Fruit fly (Drosophila melanogaster) whole organism, pupa: Measurements from ENCODE around the gene sle.
A peak's percentile ranks its signal among the peaks of the same experiment; 100 is the strongest.
"Not testable (repeated sequence)": the region's sequence is repeated elsewhere in the genome, so short reads cannot be mapped to it uniquely, and the experiment has no call there.

Source experiments
- CG10348 ChIP-seq: fragments of 200-800 bp; sonication (Bioruptor generic); IDR thresholded peaks from 2 replicates; pipeline ENCODE4 v1.3.6; 2022; ENCODE audit warnings: missing biosample characterization, missing genetic modification characterization
- CG12605 ChIP-seq: fragments of 200-800 bp; sonication (Bioruptor generic); IDR thresholded peaks from 2 replicates; pipeline ENCODE4 v1.3.6; 2022; ENCODE audit warnings: missing biosample characterization, missing genetic modification characterization
- CG13204 ChIP-seq: fragments of 200-800 bp; sonication (Bioruptor generic); optimal IDR thresholded peaks from 2 replicates; lab custom pipeline; 2018; ENCODE audit warnings: missing biosample characterization, mild to moderate bottlenecking, missing genetic modification characterization, moderate library complexity
- CG14655 ChIP-seq: fragments of 200-800 bp; sonication (Bioruptor generic); optimal IDR thresholded peaks from 3 replicates; lab custom pipeline; 2017; ENCODE audit warnings: mild to moderate bottlenecking, missing biosample characterization, missing genetic modification reagents, missing genetic modification characterization
- CG15710 ChIP-seq: fragments of 200-800 bp; sonication (Bioruptor generic); optimal IDR thresholded peaks from 2 replicates; lab custom pipeline; 2018; ENCODE audit warnings: missing biosample characterization, mild to moderate bottlenecking, missing genetic modification characterization, moderate library complexity
- CG17806 ChIP-seq: fragments of 200-800 bp; sonication (Bioruptor generic); optimal IDR thresholded peaks from 2 replicates; lab custom pipeline; 2018; ENCODE audit warnings: missing biosample characterization, mild to moderate bottlenecking, missing genetic modification characterization, moderate library complexity
- CG32121 ChIP-seq: fragments of 200-800 bp; sonication (Bioruptor generic); IDR thresholded peaks from 2 replicates; pipeline ENCODE4 v1.3.6; 2022; ENCODE audit warnings: missing biosample characterization, missing genetic modification characterization
- CG34367 ChIP-seq: fragments of 200-800 bp; sonication (Bioruptor generic); optimal IDR thresholded peaks from 2 replicates; lab custom pipeline; 2018; ENCODE audit warnings: missing biosample characterization, mild to moderate bottlenecking, missing genetic modification characterization
- CG4496 ChIP-seq: fragments of 200-800 bp; sonication (Bioruptor generic); IDR thresholded peaks from 3 replicates; pipeline ENCODE4 v1.3.6; 2022; ENCODE audit warnings: missing biosample characterization, missing genetic modification characterization
- CG8159 ChIP-seq: fragments of 200-800 bp; sonication (Bioruptor generic); optimal IDR thresholded peaks from 3 replicates; lab custom pipeline; 2018; ENCODE audit warnings: missing biosample characterization, mild to moderate bottlenecking, missing genetic modification characterization, moderate library complexity
- CG8301 ChIP-seq: fragments of 200-800 bp; sonication (Bioruptor generic); optimal IDR thresholded peaks from 2 replicates; lab custom pipeline; 2018; ENCODE audit warnings: missing biosample characterization, mild to moderate bottlenecking, missing genetic modification characterization
- CG9948 ChIP-seq: fragments of 200-800 bp; sonication (Bioruptor generic); optimal IDR thresholded peaks from 2 replicates; lab custom pipeline; 2018; ENCODE audit warnings: missing biosample characterization, mild to moderate bottlenecking, missing genetic modification characterization, moderate library complexity
- D1 ChIP-seq: fragments of 200-800 bp; sonication (Bioruptor generic); optimal IDR thresholded peaks from 2 replicates; lab custom pipeline; 2018; ENCODE audit warnings: missing biosample characterization, mild to moderate bottlenecking, missing genetic modification characterization, moderate library complexity
- EcR ChIP-seq: fragments of 200-800 bp; sonication (Bioruptor generic); optimal IDR thresholded peaks from 3 replicates; lab custom pipeline; 2019; ENCODE audit warnings: missing biosample characterization, missing genetic modification characterization, mild to moderate bottlenecking, moderate library complexity, missing genetic modification reagents
- Ets98B ChIP-seq: fragments of 200-800 bp; sonication (Bioruptor generic); IDR thresholded peaks from 2 replicates; pipeline ENCODE4 v1.3.6; 2022; ENCODE audit warnings: missing biosample characterization, missing genetic modification characterization
- Pif1A ChIP-seq: fragments of 200-800 bp; sonication (Bioruptor generic); optimal IDR thresholded peaks from 3 replicates; lab custom pipeline; 2016; ENCODE audit warnings: missing biosample characterization, missing genetic modification characterization
- Pif1B ChIP-seq: fragments of 200-800 bp; sonication (Bioruptor generic); optimal IDR thresholded peaks from 3 replicates; lab custom pipeline; 2016; ENCODE audit warnings: missing biosample characterization, missing genetic modification characterization
- Snoo ChIP-seq: fragments of 200-800 bp; sonication (Bioruptor generic); optimal IDR thresholded peaks from 3 replicates; lab custom pipeline; 2017; ENCODE audit warnings: missing biosample characterization, mild to moderate bottlenecking, missing genetic modification characterization, inconsistent platforms
- fd96Ca ChIP-seq: fragments of 200-800 bp; sonication (Bioruptor generic); IDR thresholded peaks from 3 replicates; pipeline ENCODE4 v1.3.6; 2022; ENCODE audit warnings: missing biosample characterization, missing genetic modification characterization
- gl ChIP-seq: fragments of 200-800 bp; sonication (Bioruptor generic); optimal IDR thresholded peaks from 2 replicates; lab custom pipeline; 2018; ENCODE audit warnings: missing biosample characterization, mild to moderate bottlenecking, missing genetic modification characterization
- rn ChIP-seq: fragments of 200-800 bp; sonication (Bioruptor generic); IDR thresholded peaks from 2 replicates; pipeline ENCODE4 v1.3.6; 2022; ENCODE audit warnings: missing biosample characterization, missing genetic modification characterization

sle gene

DNA sequence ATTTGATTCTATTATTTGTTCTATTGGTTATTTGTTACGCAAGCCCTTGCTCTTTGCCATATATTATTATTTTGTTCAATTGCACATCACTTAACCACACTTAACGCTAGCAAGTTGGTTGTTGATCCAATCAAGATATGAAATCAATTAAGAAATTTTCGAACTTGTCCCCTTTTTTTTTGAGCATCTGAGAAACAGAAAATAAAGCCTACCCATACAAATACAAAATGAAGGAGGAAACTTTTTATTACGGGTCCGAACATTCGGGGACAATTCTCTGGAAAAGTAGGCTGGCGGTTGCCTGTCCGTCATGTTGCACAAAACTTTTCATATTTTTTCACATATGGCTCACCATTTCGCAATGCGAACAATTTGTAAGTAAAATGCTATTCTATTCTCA is 5.1 kb downstream of the sle start, which contains the start of gene CG12592:
CG12592 (plus strand) TSS at position 301 of the 400 bp plus-strand sequence.
- TF ChIP-seq CG8301 (tag; lab: Kevin White, UChicago); CG13204 (GFP tag; lab: Kevin White, UChicago); CG34367 (tag; lab: Kevin White, UChicago): not testable (repeated sequence)

DNA sequence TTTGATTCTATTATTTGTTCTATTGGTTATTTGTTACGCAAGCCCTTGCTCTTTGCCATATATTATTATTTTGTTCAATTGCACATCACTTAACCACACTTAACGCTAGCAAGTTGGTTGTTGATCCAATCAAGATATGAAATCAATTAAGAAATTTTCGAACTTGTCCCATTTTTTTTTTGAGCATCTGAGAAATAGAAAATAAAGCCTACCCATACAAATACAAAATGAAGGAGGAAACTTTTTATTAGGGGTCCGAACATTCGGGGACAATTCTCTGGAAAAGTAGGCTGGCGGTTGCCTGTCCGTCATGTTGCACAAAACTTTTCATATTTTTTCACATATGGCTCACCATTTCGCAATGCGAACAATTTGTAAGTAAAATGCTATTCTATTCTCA is 7.7 kb downstream of the sle start, which contains the start of gene CG18545:
CG18545 (plus strand) TSS at position 301 of the 400 bp plus-strand sequence.
- not testable (repeated sequence) for TF ChIP-seq Pif1B (GFP tag; lab: Kevin White, UChicago); CG10348 (GFP tag; lab: Robert Waterston, UW); Snoo

DNA sequence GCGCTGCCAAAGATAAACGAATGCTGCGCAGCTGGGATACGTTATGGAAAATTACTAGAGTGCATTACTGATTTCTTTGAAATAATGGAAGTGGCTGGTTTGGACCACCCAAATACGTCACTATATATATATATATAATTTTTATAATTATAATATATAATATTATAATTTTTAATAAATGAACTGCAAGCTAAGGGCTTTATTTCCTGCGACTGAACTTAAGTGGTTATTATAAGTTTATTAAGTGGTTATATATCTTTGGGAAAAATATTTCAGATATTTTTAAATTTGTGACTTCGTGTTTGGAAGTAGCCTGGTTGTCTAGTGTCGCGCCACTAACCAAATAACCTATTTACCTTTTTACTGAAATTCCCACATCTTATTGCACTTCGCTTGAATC is 15.5 kb downstream of the sle start, which contains the start of gene CG31406:
CG31406 (plus strand) TSS at position 301 of the 400 bp plus-strand sequence.
- TF ChIP-seq CG17806 (tag; lab: Kevin White, UChicago); CG8301 (tag; lab: Kevin White, UChicago); CG14655 (GFP tag; lab: Kevin White, UChicago): not testable (repeated sequence)

DNA sequence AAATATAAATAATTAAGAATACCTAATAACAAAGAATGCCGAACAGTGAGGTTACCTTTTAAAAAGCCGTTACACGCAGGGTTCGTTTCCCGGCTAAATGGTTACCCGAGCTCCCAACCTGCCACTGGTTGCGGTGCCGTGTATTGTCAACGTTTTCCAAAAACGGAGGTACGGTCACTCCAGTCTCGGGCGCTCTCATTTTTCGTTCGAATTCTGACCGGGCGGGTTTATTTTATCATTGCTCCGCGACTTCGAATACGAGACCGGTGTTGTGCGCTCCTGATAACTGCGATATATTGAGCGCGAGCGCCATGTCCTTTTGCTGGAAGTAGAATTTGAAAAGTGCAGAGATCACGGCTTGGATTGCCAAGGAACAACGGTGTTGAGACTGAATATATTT is 17.1 kb downstream of the sle start, which contains the start of gene jumu:
jumu (plus strand) TSS at position 196 of the 400 bp plus-strand sequence.
- no peak for TF ChIP-seq fd96Ca (GFP tag; lab: Robert Waterston, UW)
- no peak for TF ChIP-seq Snoo
- TF ChIP-seq CG14655 (GFP tag; lab: Kevin White, UChicago), result no peak
- no peak for TF ChIP-seq D1 (tag; lab: Kevin White, UChicago)
- no peak for TF ChIP-seq CG17806 (tag; lab: Kevin White, UChicago)
- no peak for TF ChIP-seq gl (tag; lab: Kevin White, UChicago)
- TF ChIP-seq CG34367 (tag; lab: Kevin White, UChicago), result no peak
- no peak for TF ChIP-seq rn (GFP tag; lab: Robert Waterston, UW)
- TF ChIP-seq CG13204 (GFP tag; lab: Kevin White, UChicago), result no peak
- no peak for TF ChIP-seq Pif1B (GFP tag; lab: Kevin White, UChicago)
- no peak for TF ChIP-seq CG4496 (GFP tag; lab: Robert Waterston, UW)

DNA sequence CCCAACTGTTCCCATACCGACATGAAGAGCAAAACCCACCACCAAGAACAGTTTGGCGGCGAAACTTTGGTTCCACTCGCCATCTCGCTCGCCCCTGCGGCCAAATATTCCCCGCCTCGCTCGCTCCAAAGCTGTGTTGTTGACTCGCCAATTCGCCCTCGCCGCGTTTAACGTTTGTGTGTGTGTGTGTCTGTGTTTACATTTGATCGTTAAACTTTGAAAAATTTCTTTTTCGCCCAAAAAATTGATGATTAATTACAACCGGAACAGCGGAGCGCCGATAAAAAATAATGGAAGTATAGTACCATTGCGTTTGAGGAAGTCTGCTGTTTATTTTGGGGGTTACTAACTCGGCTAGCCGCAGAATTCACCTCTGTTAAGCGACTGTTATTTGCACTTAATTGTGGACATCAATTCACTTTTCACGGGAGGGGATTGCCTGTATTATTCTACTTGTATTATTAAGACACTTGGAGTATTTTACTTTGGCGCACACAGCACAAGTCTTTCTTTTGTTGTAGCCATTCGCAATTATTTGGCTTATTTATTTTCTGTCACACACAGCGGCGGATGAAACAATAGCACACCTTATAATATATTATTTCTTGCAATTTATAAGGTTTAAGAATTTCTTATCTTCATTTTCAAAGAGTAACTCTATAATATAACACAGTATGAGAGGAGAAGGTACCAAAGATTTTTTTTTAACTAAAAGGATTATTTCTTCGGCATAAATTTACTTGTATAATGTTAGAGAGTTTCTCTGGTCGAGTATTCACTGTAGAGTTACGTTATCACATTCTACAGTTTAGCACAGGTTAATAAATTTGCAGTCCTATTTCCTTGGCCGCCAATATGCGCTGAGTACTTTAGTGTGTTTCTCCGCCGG is 18.1 kb downstream of the sle start:
- peak; percentile 39 for TF ChIP-seq D1 (tag; lab: Kevin White, UChicago)
- TF ChIP-seq Ets98B (GFP tag; lab: Robert Waterston, UW), result no peak
- TF ChIP-seq CG15710, result peak; percentile 73
- peak; percentile 55 for TF ChIP-seq CG34367 (tag; lab: Kevin White, UChicago)
- TF ChIP-seq rn (GFP tag; lab: Robert Waterston, UW), result no peak
- TF ChIP-seq CG8301 (tag; lab: Kevin White, UChicago), result peak; percentile 85
- peak; percentile 71 for TF ChIP-seq CG8159 (tag; lab: Kevin White, UChicago)
- TF ChIP-seq CG13204 (GFP tag; lab: Kevin White, UChicago), result no peak
- TF ChIP-seq fd96Ca (GFP tag; lab: Robert Waterston, UW), result no peak
- no peak for TF ChIP-seq CG12605
- TF ChIP-seq gl (tag; lab: Kevin White, UChicago), result no peak
- TF ChIP-seq CG14655 (GFP tag; lab: Kevin White, UChicago), result peak; percentile 83
- TF ChIP-seq CG32121 (GFP tag; lab: Robert Waterston, UW), result no peak
- peak; percentile 70 for TF ChIP-seq Pif1B (GFP tag; lab: Kevin White, UChicago)
- TF ChIP-seq Snoo, result peak; percentile 79
- TF ChIP-seq CG4496 (GFP tag; lab: Robert Waterston, UW), result no peak
- no peak for TF ChIP-seq CG10348 (GFP tag; lab: Robert Waterston, UW)
- TF ChIP-seq Pif1A (GFP tag; lab: Kevin White, UChicago), result peak; percentile 61
- peak; percentile 55 for TF ChIP-seq EcR (GFP tag; lab: Kevin White, UChicago)
- peak; percentile 77 for TF ChIP-seq CG17806 (tag; lab: Kevin White, UChicago)
- TF ChIP-seq CG9948 (tag; lab: Kevin White, UChicago), result peak; percentile 73

DNA sequence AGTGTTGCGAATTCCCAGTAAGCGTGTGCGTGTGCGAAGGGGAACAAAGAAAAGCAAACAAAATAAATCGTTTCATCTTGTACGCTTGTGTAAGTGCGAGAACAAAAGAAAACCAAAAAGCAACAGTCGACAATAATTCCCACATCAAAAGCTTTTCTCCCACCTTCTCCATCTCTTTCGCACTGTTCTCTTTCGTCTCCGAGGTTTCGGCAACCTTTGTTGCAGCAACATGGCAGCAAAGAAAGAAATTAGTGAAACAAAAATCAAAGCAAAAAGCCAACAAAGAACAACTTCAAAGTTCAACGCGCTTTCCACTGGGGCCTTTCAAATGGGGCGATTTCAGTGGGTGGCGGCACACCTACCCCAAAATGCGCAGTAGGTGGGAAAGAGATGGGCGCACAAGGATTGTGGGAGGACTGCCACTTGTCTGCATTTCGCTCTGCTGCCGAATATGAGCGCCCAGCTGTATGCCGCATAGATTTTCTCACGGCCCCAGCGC is 19.1 kb downstream of the sle start:
- no peak for TF ChIP-seq CG12605
- peak; percentile 96 for TF ChIP-seq CG8301 (tag; lab: Kevin White, UChicago)
- TF ChIP-seq EcR (GFP tag; lab: Kevin White, UChicago), result peak; percentile 91
- TF ChIP-seq Snoo, result peak; percentile 93
- TF ChIP-seq CG8159 (tag; lab: Kevin White, UChicago), result peak; percentile 98
- peak; percentile 96 for TF ChIP-seq CG9948 (tag; lab: Kevin White, UChicago)
- peak; percentile 98 for TF ChIP-seq CG13204 (GFP tag; lab: Kevin White, UChicago)
- TF ChIP-seq D1 (tag; lab: Kevin White, UChicago), result peak; percentile 72
- peak; percentile 100 for TF ChIP-seq gl (tag; lab: Kevin White, UChicago)
- no peak for TF ChIP-seq CG32121 (GFP tag; lab: Robert Waterston, UW)
- peak; percentile 96 for TF ChIP-seq Pif1A (GFP tag; lab: Kevin White, UChicago)
- TF ChIP-seq CG34367 (tag; lab: Kevin White, UChicago), result peak; percentile 100
- peak; percentile 97 for TF ChIP-seq CG17806 (tag; lab: Kevin White, UChicago)
- no peak for TF ChIP-seq CG10348 (GFP tag; lab: Robert Waterston, UW)
- peak; percentile 96 for TF ChIP-seq Pif1B (GFP tag; lab: Kevin White, UChicago)
- TF ChIP-seq CG14655 (GFP tag; lab: Kevin White, UChicago), result peak; percentile 99
- no peak for TF ChIP-seq rn (GFP tag; lab: Robert Waterston, UW)
- no peak for TF ChIP-seq fd96Ca (GFP tag; lab: Robert Waterston, UW)
- no peak for TF ChIP-seq CG4496 (GFP tag; lab: Robert Waterston, UW)
- TF ChIP-seq CG15710, result peak; percentile 99
- no peak for TF ChIP-seq Ets98B (GFP tag; lab: Robert Waterston, UW)
